Fruit fly (Drosophila melanogaster) whole organism, embryonic: ENCODE measurements around the gene CG43915.

Experiments used
- ATbp ChIP-seq: fragments of 200-800 bp; sonication (Bioruptor generic); optimal IDR thresholded peaks from 2 replicates; lab custom pipeline; 2017; ENCODE audit warnings: missing biosample characterization, mild to moderate bottlenecking, missing genetic modification characterization, missing genetic modification reagents
- Antp ChIP-seq: fragments of 200-800 bp; sonication (Bioruptor generic); optimal IDR thresholded peaks from 3 replicates; lab custom pipeline; 2016; ENCODE audit warnings: missing biosample characterization, missing genetic modification characterization
- Atf6 ChIP-seq: fragments of 200-800 bp; sonication (Bioruptor generic); IDR thresholded peaks from 2 replicates; pipeline ENCODE4 v1.3.6; 2022; ENCODE audit warnings: missing biosample characterization, missing genetic modification characterization
- BEAF-32 ChIP-seq: fragments of 200-800 bp; sonication (Bioruptor generic); optimal IDR thresholded peaks from 3 replicates; lab custom pipeline; 2017; ENCODE audit warnings: missing biosample characterization, missing genetic modification characterization, mild to moderate bottlenecking, moderate library complexity, missing genetic modification reagents
- CG10565 ChIP-seq: fragments of 200-800 bp; sonication (Bioruptor generic); optimal IDR thresholded peaks from 3 replicates; lab custom pipeline; 2016; ENCODE audit warnings: missing biosample characterization, mild to moderate bottlenecking, missing genetic modification characterization
- CG10979 ChIP-seq: fragments of 200-800 bp; sonication (Bioruptor generic); optimal IDR thresholded peaks from 2 replicates; lab custom pipeline; 2018; ENCODE audit warnings: missing biosample characterization, mild to moderate bottlenecking, missing genetic modification characterization, moderate library complexity
- CG11085 ChIP-seq: fragments of 200-800 bp; sonication (Bioruptor generic); IDR thresholded peaks from 2 replicates; pipeline ENCODE4 v1.3.6; 2022; ENCODE audit warnings: missing biosample characterization, missing genetic modification characterization
- CG11247 ChIP-seq: fragments of 200-800 bp; sonication (Bioruptor generic); IDR thresholded peaks from 2 replicates; pipeline ENCODE4 v1.3.6; 2022; ENCODE audit warnings: missing biosample characterization, missing genetic modification characterization
- CG11695 ChIP-seq: fragments of 200-800 bp; sonication (Bioruptor generic); IDR thresholded peaks from 3 replicates; pipeline ENCODE4 v1.3.6; 2022; ENCODE audit warnings: missing biosample characterization, missing genetic modification characterization
- CG12071 ChIP-seq: fragments of 200-800 bp; sonication (Bioruptor generic); optimal IDR thresholded peaks from 3 replicates; lab custom pipeline; 2018; ENCODE audit warnings: missing biosample characterization, mild to moderate bottlenecking, missing genetic modification characterization
- CG12104 ChIP-seq: fragments of 200-800 bp; sonication (Bioruptor generic); optimal IDR thresholded peaks from 3 replicates; lab custom pipeline; 2016; ENCODE audit warnings: missing biosample characterization, missing genetic modification characterization
- CG13424 ChIP-seq: fragments of 200-800 bp; sonication (Bioruptor generic); optimal IDR thresholded peaks from 2 replicates; lab custom pipeline; 2019; ENCODE audit warnings: missing biosample characterization, mild to moderate bottlenecking, missing genetic modification characterization, moderate library complexity
- CG13624 ChIP-seq: fragments of 200-800 bp; sonication (Bioruptor generic); optimal IDR thresholded peaks from 2 replicates; lab custom pipeline; 2016; ENCODE audit warnings: missing biosample characterization, missing genetic modification characterization
- CG17568 ChIP-seq: fragments of 200-800 bp; sonication (Bioruptor generic); optimal IDR thresholded peaks from 2 replicates; lab custom pipeline; 2018; ENCODE audit warnings: missing biosample characterization, mild to moderate bottlenecking, missing genetic modification characterization, moderate library complexity
- CG3995 ChIP-seq: fragments of 200-800 bp; sonication (Bioruptor generic); optimal IDR thresholded peaks from 3 replicates; lab custom pipeline; 2016; ENCODE audit warnings: missing biosample characterization, missing genetic modification characterization
- CG4404 ChIP-seq: fragments of 200-800 bp; sonication (Bioruptor generic); IDR thresholded peaks from 2 replicates; pipeline ENCODE4 v1.3.6; 2022; ENCODE audit warnings: missing biosample characterization, missing genetic modification characterization
- CG7357 ChIP-seq: fragments of 200-800 bp; sonication (Bioruptor generic); IDR thresholded peaks from 3 replicates; pipeline ENCODE4 v1.3.6; 2022; ENCODE audit warnings: missing biosample characterization, missing genetic modification characterization
- CG9727 ChIP-seq: fragments of 200-800 bp; sonication (Bioruptor generic); optimal IDR thresholded peaks from 3 replicates; lab custom pipeline; 2017; ENCODE audit warnings: missing biosample characterization, mild to moderate bottlenecking, missing genetic modification characterization
- Camta ChIP-seq: fragments of 200-800 bp; sonication (Bioruptor generic); optimal IDR thresholded peaks from 2 replicates; lab custom pipeline; 2016; ENCODE audit warnings: missing biosample characterization, missing genetic modification characterization
- CrebB ChIP-seq: fragments of 200-800 bp; sonication (Bioruptor generic); optimal IDR thresholded peaks from 3 replicates; lab custom pipeline; 2018; ENCODE audit warnings: missing biosample characterization, mild to moderate bottlenecking, missing genetic modification characterization
- Doc3 ChIP-seq: fragments of 200-800 bp; sonication (Bioruptor generic); IDR thresholded peaks from 3 replicates; pipeline ENCODE4 v1.3.6; 2022; ENCODE audit warnings: missing biosample characterization, missing genetic modification characterization; ENCODE audit not compliant: partially characterized antibody
- Fer1 ChIP-seq: fragments of 200-800 bp; sonication (Bioruptor generic); optimal IDR thresholded peaks from 2 replicates; lab custom pipeline; 2017; ENCODE audit warnings: missing biosample characterization, mild to moderate bottlenecking, missing genetic modification characterization
- Gug ChIP-seq: fragments of 200-800 bp; sonication (Bioruptor generic); IDR thresholded peaks from 4 replicates; pipeline ENCODE4 v1.3.6; 2022; ENCODE audit warnings: missing biosample characterization, missing genetic modification characterization
- Hr3 ChIP-seq: fragments of 200-800 bp; sonication (Bioruptor generic); optimal IDR thresholded peaks from 3 replicates; lab custom pipeline; 2016; ENCODE audit warnings: missing biosample characterization, missing genetic modification characterization
- Hsf ChIP-seq: fragments of 200-800 bp; sonication (Bioruptor generic); optimal IDR thresholded peaks from 3 replicates; lab custom pipeline; 2016; ENCODE audit warnings: missing biosample characterization, missing genetic modification characterization
- Lhr ChIP-seq: fragments of 200-800 bp; sonication (Bioruptor generic); optimal IDR thresholded peaks from 3 replicates; lab custom pipeline; 2017; ENCODE audit warnings: mild to moderate bottlenecking, missing biosample characterization, missing genetic modification reagents, missing genetic modification characterization
- NC2α ChIP-seq: fragments of 200-800 bp; sonication (Bioruptor generic); optimal IDR thresholded peaks from 2 replicates; lab custom pipeline; 2016; ENCODE audit warnings: missing biosample characterization, missing genetic modification characterization
- Sin3A ChIP-seq: fragments of >200 bp; optimal IDR thresholded peaks from 2 replicates; lab custom pipeline; 2018
- Ssrp ChIP-seq: fragments of 200-800 bp; sonication (Bioruptor generic); optimal IDR thresholded peaks from 2 replicates; lab custom pipeline; 2018; ENCODE audit warnings: missing biosample characterization, mild to moderate bottlenecking, missing genetic modification characterization, moderate library complexity
- btn ChIP-seq: fragments of 200-800 bp; sonication (Bioruptor generic); optimal IDR thresholded peaks from 2 replicates; lab custom pipeline; 2016; ENCODE audit warnings: missing biosample characterization, missing genetic modification characterization
- cas ChIP-seq: fragments of 200-800 bp; sonication (Bioruptor generic); IDR thresholded peaks from 2 replicates; pipeline ENCODE4 v1.3.6; 2022; ENCODE audit warnings: missing biosample characterization, missing genetic modification characterization
- chif ChIP-seq, 2 experiments: fragments of 200-800 bp; sonication (Bioruptor generic); optimal IDR thresholded peaks; 3 replicates each; lab custom pipeline; 2016; ENCODE audit warnings: missing biosample characterization in 2 of 2, missing genetic modification characterization in 2 of 2
- chn ChIP-seq: fragments of 200-800 bp; sonication (Bioruptor generic); optimal IDR thresholded peaks from 2 replicates; lab custom pipeline; 2016; ENCODE audit warnings: missing biosample characterization, missing genetic modification characterization
- dan ChIP-seq: fragments of 200-800 bp; sonication (Bioruptor generic); IDR thresholded peaks from 2 replicates; pipeline ENCODE4 v1.3.6; 2022; ENCODE audit warnings: missing biosample characterization, missing genetic modification characterization
- dmrt11E ChIP-seq: fragments of 200-800 bp; sonication (Bioruptor generic); optimal IDR thresholded peaks from 3 replicates; lab custom pipeline; 2018; ENCODE audit warnings: missing biosample characterization, mild to moderate bottlenecking, missing genetic modification characterization, moderate library complexity
- ewg ChIP-seq: fragments of 200-800 bp; sonication (Bioruptor generic); optimal IDR thresholded peaks from 3 replicates; lab custom pipeline; 2017; ENCODE audit warnings: mild to moderate bottlenecking, missing biosample characterization, missing genetic modification reagents, missing genetic modification characterization
- fd3F ChIP-seq: fragments of 200-800 bp; sonication (Bioruptor generic); optimal IDR thresholded peaks from 2 replicates; lab custom pipeline; 2018; ENCODE audit warnings: missing biosample characterization, mild to moderate bottlenecking, missing genetic modification characterization, moderate library complexity
- fru ChIP-seq: fragments of >200 bp; optimal IDR thresholded peaks from 2 replicates; lab custom pipeline; 2017
- ftz-f1 ChIP-seq: fragments of 200-800 bp; sonication (Bioruptor generic); optimal IDR thresholded peaks from 2 replicates; lab custom pipeline; 2016; ENCODE audit warnings: missing biosample characterization, missing genetic modification characterization
- gsb ChIP-seq: fragments of 200-800 bp; sonication (Bioruptor generic); IDR thresholded peaks from 2 replicates; pipeline ENCODE4 v1.3.6; 2022; ENCODE audit warnings: missing biosample characterization, missing genetic modification characterization
- inv ChIP-seq: fragments of 200-800 bp; sonication (Bioruptor generic); IDR thresholded peaks from 2 replicates; pipeline ENCODE4 v1.3.6; 2022; ENCODE audit warnings: missing biosample characterization, missing genetic modification characterization; ENCODE audit not compliant: partially characterized antibody
- ken ChIP-seq: fragments of 200-800 bp; sonication (Bioruptor generic); IDR thresholded peaks from 3 replicates; pipeline ENCODE4 v1.3.6; 2022; ENCODE audit warnings: missing biosample characterization, missing genetic modification characterization
- luna ChIP-seq: fragments of 200-800 bp; sonication (Bioruptor generic); optimal IDR thresholded peaks from 2 replicates; lab custom pipeline; 2016; ENCODE audit warnings: missing biosample characterization, missing genetic modification characterization
- pb ChIP-seq: fragments of 200-800 bp; sonication (Bioruptor generic); optimal IDR thresholded peaks from 3 replicates; lab custom pipeline; 2016; ENCODE audit warnings: missing biosample characterization, missing genetic modification characterization
- prd ChIP-seq, 3 experiments: fragments of >200 bp in 2 of 3; fragments of 200-800 bp in 1 of 3; sonication (Bioruptor generic) in 1 of 3; optimal IDR thresholded peaks in 2 of 3; IDR thresholded peaks in 1 of 3; 2 replicates in 2 of 3; 3 replicates in 1 of 3; pipeline versions ENCODE4 v1.3.6 to Lab custom; 2017 to 2022; ENCODE audit warnings: missing biosample characterization in 1 of 3, missing genetic modification characterization in 1 of 3
- pros ChIP-seq: fragments of 200-800 bp; sonication (Bioruptor generic); optimal IDR thresholded peaks from 3 replicates; lab custom pipeline; 2019; ENCODE audit warnings: missing biosample characterization, mild to moderate bottlenecking, missing genetic modification characterization, moderate library complexity
- schlank ChIP-seq: fragments of 200-800 bp; sonication (Bioruptor generic); optimal IDR thresholded peaks from 2 replicates; lab custom pipeline; 2018; ENCODE audit warnings: missing biosample characterization, mild to moderate bottlenecking, missing genetic modification characterization
- seq ChIP-seq: fragments of 200-800 bp; sonication (Bioruptor generic); IDR thresholded peaks from 2 replicates; pipeline ENCODE4 v1.3.6; 2022; ENCODE audit warnings: missing biosample characterization, missing genetic modification characterization
- stwl ChIP-seq: fragments of 200-800 bp; sonication (Bioruptor generic); optimal IDR thresholded peaks from 3 replicates; lab custom pipeline; 2018; ENCODE audit warnings: missing biosample characterization, mild to moderate bottlenecking, missing genetic modification characterization, moderate library complexity
- tap ChIP-seq: fragments of 200-800 bp; optimal IDR thresholded peaks from 3 replicates; lab custom pipeline; 2019; ENCODE audit warnings: missing biosample characterization, mild to moderate bottlenecking, missing genetic modification characterization, moderate library complexity
- vfl ChIP-seq: fragments of 200-800 bp; sonication (Bioruptor generic); optimal IDR thresholded peaks from 2 replicates; lab custom pipeline; 2016; ENCODE audit warnings: missing biosample characterization, missing genetic modification characterization
- zen ChIP-seq: fragments of 200-800 bp; sonication (Bioruptor generic); optimal IDR thresholded peaks from 3 replicates; lab custom pipeline; 2018; ENCODE audit warnings: missing biosample characterization, mild to moderate bottlenecking, missing genetic modification characterization, moderate library complexity

The CG43915 gene

DNA sequence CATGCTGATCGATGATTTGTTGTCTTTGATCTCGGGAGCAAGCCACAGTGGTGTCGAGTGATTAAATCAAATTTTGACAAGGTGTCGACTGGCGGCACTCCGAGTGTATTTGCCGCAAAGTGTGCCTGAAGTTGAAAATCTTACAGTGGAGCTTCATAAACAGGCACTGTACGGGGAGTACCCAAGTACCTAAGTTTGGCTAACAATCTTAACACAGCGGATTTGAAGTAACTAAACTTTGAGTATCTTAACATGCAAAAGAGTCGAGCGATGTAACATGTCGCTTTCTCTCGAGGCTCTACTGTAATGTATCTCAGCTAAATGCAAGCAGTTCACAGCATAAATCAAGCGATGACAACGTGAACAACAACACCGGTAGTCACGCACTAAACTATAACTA is 44.1 kb downstream of the CG43915 start (continued):
- TF ChIP-seq chif (GFP tag; optimal IDR thresholded peaks at IDR 0.05; lab: Kevin White, UChicago) (peak; percentile 19 to 85), Camta (GFP tag; lab: Kevin White, UChicago) (peak; percentile 36), CG11247 (GFP tag; lab: Robert Waterston, UW) (no peak), ATbp (peak; percentile 62), Atf6 (GFP tag; lab: Robert Waterston, UW) (no peak), CG3995 (GFP tag; lab: Kevin White, UChicago) (no peak), CG9727 (GFP tag; lab: Kevin White, UChicago) (peak; percentile 68), CG10979 (tag; lab: Kevin White, UChicago) (peak; percentile 79), CG4404 (GFP tag; lab: Robert Waterston, UW) (peak; percentile 86), CG7357 (GFP tag; lab: Robert Waterston, UW) (peak; percentile 50; the same call in 1 of the 3 replicates), tap (peak; percentile 18), CG13624 (GFP tag; lab: Kevin White, UChicago) (no peak), Sin3A (no peak), fd3F (GFP tag; lab: Kevin White, UChicago) (no peak), pros (GFP tag; lab: Kevin White, UChicago) (no peak), CG13424 (tag; lab: Kevin White, UChicago) (peak; percentile 63), fru (lab: Kevin White, UChicago) (no peak), Hsf (GFP tag; lab: Kevin White, UChicago) (peak; percentile 67), schlank (no peak), CG10565 (no peak), ftz-f1 (GFP tag; lab: Kevin White, UChicago) (no peak), Gug (GFP tag; lab: Robert Waterston, UW) (peak; percentile 75; the same call in 3 of the 4 replicates), ewg (GFP tag; lab: Kevin White, UChicago) (peak; percentile 56), Doc3 (GFP tag; lab: Robert Waterston, UW) (no peak), zen (peak; percentile 85), NC2α (no peak), cas (GFP tag; lab: Robert Waterston, UW) (no peak), dan (GFP tag; lab: Robert Waterston, UW) (peak; percentile 78), Hr3 (GFP tag; lab: Kevin White, UChicago) (peak; percentile 43), prd (optimal IDR thresholded peaks at IDR 0.05; lab: Kevin White, UChicago) (no peak), prd (GFP tag; IDR thresholded peaks at IDR 0.05; lab: Robert Waterston, UW) (peak; percentile 92), BEAF-32 (GFP tag; lab: Kevin White, UChicago) (no peak), ken (GFP tag; lab: Robert Waterston, UW) (peak; percentile 75), dmrt11E (peak; percentile 88), chn (peak; percentile 66), btn (peak; percentile 54), CG17568 (GFP tag; lab: Kevin White, UChicago) (no peak), pb (peak; percentile 16), luna (GFP tag; lab: Kevin White, UChicago) (no peak), Ssrp (peak; percentile 73), vfl (GFP tag; lab: Kevin White, UChicago) (no peak), CG12071 (GFP tag; lab: Kevin White, UChicago) (peak; percentile 25), Antp (GFP tag; lab: Kevin White, UChicago) (peak; percentile 72), stwl (tag; lab: Kevin White, UChicago) (peak; percentile 15), CG12104 (no peak), CG11695 (GFP tag; lab: Robert Waterston, UW) (peak; percentile 56; the same call in 2 of the 3 replicates), CrebB (tag; lab: Kevin White, UChicago) (no peak), gsb (no peak), CG11085 (no peak), seq (GFP tag; lab: Robert Waterston, UW) (no peak), Fer1 (no peak), Lhr (peak; percentile 34), inv (GFP tag; lab: Robert Waterston, UW) (no peak)
